Fruit fly (Drosophila melanogaster) whole organism, prepupa: ENCODE measurements around the gene CG4267.

Source experiments
- Blimp-1 ChIP-seq: fragments of 200-800 bp; sonication (Bioruptor generic); optimal IDR thresholded peaks from 3 replicates; lab custom pipeline; 2017; ENCODE audit warnings: missing biosample characterization, missing genetic modification characterization, mild to moderate bottlenecking, moderate library complexity, missing genetic modification reagents
- CG10631 ChIP-seq: fragments of 200-800 bp; sonication (Bioruptor generic); optimal IDR thresholded peaks from 2 replicates; lab custom pipeline; 2016; ENCODE audit warnings: missing biosample characterization, missing genetic modification characterization
- CG10669 ChIP-seq: fragments of 200-800 bp; sonication (Bioruptor generic); optimal IDR thresholded peaks from 3 replicates; lab custom pipeline; 2018; ENCODE audit warnings: missing biosample characterization, mild to moderate bottlenecking, missing genetic modification characterization, moderate library complexity
- CG11294 ChIP-seq: fragments of 200-800 bp; sonication (Bioruptor generic); IDR thresholded peaks from 2 replicates; pipeline ENCODE4 v1.3.6; 2022; ENCODE audit warnings: missing biosample characterization, missing genetic modification characterization
- CG11762 ChIP-seq: fragments of 200-800 bp; sonication (Bioruptor generic); optimal IDR thresholded peaks from 3 replicates; lab custom pipeline; 2016; ENCODE audit warnings: missing biosample characterization, missing genetic modification characterization; ENCODE audit not compliant: insufficient read depth
- CG11902 ChIP-seq: fragments of 200-800 bp; sonication (Bioruptor generic); optimal IDR thresholded peaks from 3 replicates; lab custom pipeline; 2016; ENCODE audit warnings: missing biosample characterization, missing genetic modification characterization
- CG16779 ChIP-seq: fragments of 200-800 bp; sonication (Bioruptor generic); optimal IDR thresholded peaks from 3 replicates; lab custom pipeline; 2017; ENCODE audit warnings: missing biosample characterization, mild to moderate bottlenecking, missing genetic modification characterization
- CG3032 ChIP-seq: fragments of 200-800 bp; optimal IDR thresholded peaks from 2 replicates; lab custom pipeline; 2019; ENCODE audit warnings: missing biosample characterization, mild to moderate bottlenecking, missing genetic modification characterization, moderate library complexity
- CG31627 ChIP-seq: fragments of 200-800 bp; sonication (Bioruptor generic); optimal IDR thresholded peaks from 3 replicates; lab custom pipeline; 2016; ENCODE audit warnings: missing biosample characterization, missing genetic modification characterization
- CG32006 ChIP-seq: fragments of 200-800 bp; sonication (Bioruptor generic); optimal IDR thresholded peaks from 3 replicates; lab custom pipeline; 2017; ENCODE audit warnings: missing biosample characterization, mild to moderate bottlenecking, missing genetic modification characterization
- CG3919 ChIP-seq: fragments of 200-800 bp; sonication (Bioruptor generic); optimal IDR thresholded peaks from 3 replicates; lab custom pipeline; 2016; ENCODE audit warnings: missing biosample characterization, missing genetic modification characterization
- CG4318 ChIP-seq: fragments of 200-800 bp; sonication (Bioruptor generic); optimal IDR thresholded peaks from 3 replicates; lab custom pipeline; 2017; ENCODE audit warnings: missing biosample characterization, mild to moderate bottlenecking, missing genetic modification characterization
- CG6808 ChIP-seq: fragments of 200-800 bp; sonication (Bioruptor generic); optimal IDR thresholded peaks from 3 replicates; lab custom pipeline; 2017; ENCODE audit warnings: missing biosample characterization, missing genetic modification characterization, mild to moderate bottlenecking, moderate library complexity, missing genetic modification reagents
- CG6854 ChIP-seq: fragments of 200-800 bp; sonication (Bioruptor generic); optimal IDR thresholded peaks from 2 replicates; lab custom pipeline; 2017; ENCODE audit warnings: missing biosample characterization, mild to moderate bottlenecking, missing genetic modification characterization
- CG7368 ChIP-seq: fragments of 200-800 bp; sonication (Bioruptor generic); optimal IDR thresholded peaks from 3 replicates; lab custom pipeline; 2016; ENCODE audit warnings: missing biosample characterization, missing genetic modification characterization
- CG8119 ChIP-seq: fragments of 200-800 bp; sonication (Bioruptor generic); IDR thresholded peaks from 3 replicates; pipeline ENCODE4 v1.3.6; 2022; ENCODE audit warnings: missing biosample characterization, missing genetic modification characterization
- CG8319 ChIP-seq: fragments of 200-800 bp; sonication (Bioruptor generic); optimal IDR thresholded peaks from 3 replicates; lab custom pipeline; 2016; ENCODE audit warnings: missing biosample characterization, missing genetic modification characterization
- CG8632 ChIP-seq: fragments of 200-800 bp; sonication (Bioruptor generic); optimal IDR thresholded peaks from 3 replicates; lab custom pipeline; 2016; ENCODE audit warnings: missing biosample characterization, missing genetic modification characterization
- CG9139 ChIP-seq: fragments of 200-800 bp; sonication (Bioruptor generic); optimal IDR thresholded peaks from 3 replicates; lab custom pipeline; 2017; ENCODE audit warnings: missing biosample characterization, mild to moderate bottlenecking, missing genetic modification characterization
- Eip78C ChIP-seq: fragments of 200-800 bp; sonication (Bioruptor generic); peaks from one replicate; lab custom pipeline; 2016; ENCODE audit warnings: missing biosample characterization, missing genetic modification characterization
- Eip93F ChIP-seq: fragments of 200-800 bp; sonication (Bioruptor generic); optimal IDR thresholded peaks from 2 replicates; lab custom pipeline; 2016; ENCODE audit warnings: missing biosample characterization, mild to moderate bottlenecking, missing genetic modification characterization
- Ets21C ChIP-seq: fragments of 200-800 bp; sonication (Bioruptor generic); optimal IDR thresholded peaks from 3 replicates; lab custom pipeline; 2016; ENCODE audit warnings: missing biosample characterization, missing genetic modification characterization
- Ets96B ChIP-seq: fragments of 200-800 bp; optimal IDR thresholded peaks from 2 replicates; lab custom pipeline; 2019; ENCODE audit warnings: missing biosample characterization, mild to moderate bottlenecking, missing genetic modification characterization, moderate library complexity
- Hr38 ChIP-seq: sonication (Bioruptor generic); optimal IDR thresholded peaks from 2 replicates; lab custom pipeline; 2016; ENCODE audit warnings: missing biosample characterization, missing genetic modification characterization
- Hr39 ChIP-seq: fragments of 200-800 bp; sonication (Bioruptor generic); optimal IDR thresholded peaks from 2 replicates; lab custom pipeline; 2016; ENCODE audit warnings: missing biosample characterization, missing genetic modification characterization
- Hr4 ChIP-seq: fragments of 200-800 bp; sonication (Bioruptor generic); optimal IDR thresholded peaks from 3 replicates; lab custom pipeline; 2016; ENCODE audit warnings: missing biosample characterization, missing genetic modification characterization
- Lpt ChIP-seq: fragments of 200-800 bp; sonication (Bioruptor generic); optimal IDR thresholded peaks from 3 replicates; lab custom pipeline; 2016; ENCODE audit warnings: missing biosample characterization, missing genetic modification characterization
- Met ChIP-seq: fragments of 200-800 bp; sonication (Bioruptor generic); optimal IDR thresholded peaks from 3 replicates; lab custom pipeline; 2016; ENCODE audit warnings: missing biosample characterization, missing genetic modification characterization
- OdsH ChIP-seq: fragments of 200-800 bp; sonication (Bioruptor generic); optimal IDR thresholded peaks from 3 replicates; lab custom pipeline; 2016; ENCODE audit warnings: missing biosample characterization, missing genetic modification characterization
- Smox ChIP-seq: fragments of 200-800 bp; sonication (Bioruptor generic); optimal IDR thresholded peaks from 3 replicates; lab custom pipeline; 2016; ENCODE audit warnings: missing biosample characterization, missing genetic modification characterization
- Sox102F ChIP-seq: fragments of 200-800 bp; sonication (Bioruptor generic); optimal IDR thresholded peaks from 2 replicates; lab custom pipeline; 2016; ENCODE audit warnings: missing biosample characterization, mild to moderate bottlenecking, missing genetic modification characterization
- Sox14 ChIP-seq: fragments of 200-800 bp; sonication (Bioruptor generic); optimal IDR thresholded peaks from 3 replicates; lab custom pipeline; 2016; ENCODE audit warnings: missing biosample characterization, missing genetic modification characterization
- Sox15 ChIP-seq: fragments of 200-800 bp; sonication (Bioruptor generic); optimal IDR thresholded peaks from 3 replicates; lab custom pipeline; 2016; ENCODE audit warnings: missing biosample characterization, missing genetic modification characterization
- acj6 ChIP-seq: fragments of 200-800 bp; sonication (Bioruptor generic); optimal IDR thresholded peaks from 3 replicates; lab custom pipeline; 2016; ENCODE audit warnings: missing biosample characterization, missing genetic modification characterization
- cyc ChIP-seq: fragments of 200-800 bp; sonication (Bioruptor generic); optimal IDR thresholded peaks from 3 replicates; lab custom pipeline; 2016; ENCODE audit warnings: missing biosample characterization, missing genetic modification characterization
- dac ChIP-seq: fragments of 200-800 bp; sonication (Bioruptor generic); optimal IDR thresholded peaks from 2 replicates; lab custom pipeline; 2017; ENCODE audit warnings: missing biosample characterization, mild to moderate bottlenecking, missing genetic modification characterization
- eg ChIP-seq: fragments of 200-800 bp; sonication (Bioruptor generic); IDR thresholded peaks from 3 replicates; pipeline ENCODE4 v1.3.6; 2022; ENCODE audit warnings: missing biosample characterization, missing genetic modification characterization
- esn ChIP-seq: fragments of 200-800 bp; sonication (Bioruptor generic); optimal IDR thresholded peaks from 2 replicates; lab custom pipeline; 2016; ENCODE audit warnings: missing biosample characterization, mild to moderate bottlenecking, missing genetic modification characterization, moderate library complexity
- fd85E ChIP-seq: fragments of 200-800 bp; sonication (Bioruptor generic); optimal IDR thresholded peaks from 3 replicates; lab custom pipeline; 2016; ENCODE audit warnings: missing biosample characterization, missing genetic modification characterization
- lz ChIP-seq: fragments of 200-800 bp; sonication (Bioruptor generic); optimal IDR thresholded peaks from 3 replicates; lab custom pipeline; 2016; ENCODE audit warnings: missing biosample characterization, missing genetic modification characterization
- net ChIP-seq: fragments of 200-800 bp; sonication (Bioruptor generic); optimal IDR thresholded peaks from 3 replicates; lab custom pipeline; 2016; ENCODE audit warnings: missing biosample characterization, missing genetic modification characterization
- pdm3 ChIP-seq: fragments of 200-800 bp; sonication (Bioruptor generic); optimal IDR thresholded peaks from 3 replicates; lab custom pipeline; 2016; ENCODE audit warnings: missing biosample characterization, missing genetic modification characterization
- spab ChIP-seq: fragments of 200-800 bp; sonication (Bioruptor generic); optimal IDR thresholded peaks from 2 replicates; lab custom pipeline; 2017; ENCODE audit warnings: missing biosample characterization, mild to moderate bottlenecking, missing genetic modification characterization, missing genetic modification reagents
- ss ChIP-seq, 2 experiments: fragments of 200-800 bp; sonication (Bioruptor generic); optimal IDR thresholded peaks; 2 replicates in 1 of 2; 3 replicates in 1 of 2; lab custom pipeline; 2017 to 2018; ENCODE audit warnings: mild to moderate bottlenecking in 2 of 2, missing biosample characterization in 2 of 2, missing genetic modification characterization in 2 of 2, moderate library complexity in 1 of 2
- svp ChIP-seq: fragments of 200-800 bp; sonication (Bioruptor generic); peaks from one replicate; lab custom pipeline; 2016; ENCODE audit warnings: missing biosample characterization, missing genetic modification characterization
- topi ChIP-seq: fragments of 200-800 bp; sonication (Bioruptor generic); optimal IDR thresholded peaks from 3 replicates; lab custom pipeline; 2016; ENCODE audit warnings: missing biosample characterization, missing genetic modification characterization
- vri ChIP-seq: fragments of 200-800 bp; sonication (Bioruptor generic); optimal IDR thresholded peaks from 3 replicates; lab custom pipeline; 2016; ENCODE audit warnings: missing biosample characterization, mild to moderate bottlenecking, missing genetic modification characterization

Gene CG4267

DNA sequence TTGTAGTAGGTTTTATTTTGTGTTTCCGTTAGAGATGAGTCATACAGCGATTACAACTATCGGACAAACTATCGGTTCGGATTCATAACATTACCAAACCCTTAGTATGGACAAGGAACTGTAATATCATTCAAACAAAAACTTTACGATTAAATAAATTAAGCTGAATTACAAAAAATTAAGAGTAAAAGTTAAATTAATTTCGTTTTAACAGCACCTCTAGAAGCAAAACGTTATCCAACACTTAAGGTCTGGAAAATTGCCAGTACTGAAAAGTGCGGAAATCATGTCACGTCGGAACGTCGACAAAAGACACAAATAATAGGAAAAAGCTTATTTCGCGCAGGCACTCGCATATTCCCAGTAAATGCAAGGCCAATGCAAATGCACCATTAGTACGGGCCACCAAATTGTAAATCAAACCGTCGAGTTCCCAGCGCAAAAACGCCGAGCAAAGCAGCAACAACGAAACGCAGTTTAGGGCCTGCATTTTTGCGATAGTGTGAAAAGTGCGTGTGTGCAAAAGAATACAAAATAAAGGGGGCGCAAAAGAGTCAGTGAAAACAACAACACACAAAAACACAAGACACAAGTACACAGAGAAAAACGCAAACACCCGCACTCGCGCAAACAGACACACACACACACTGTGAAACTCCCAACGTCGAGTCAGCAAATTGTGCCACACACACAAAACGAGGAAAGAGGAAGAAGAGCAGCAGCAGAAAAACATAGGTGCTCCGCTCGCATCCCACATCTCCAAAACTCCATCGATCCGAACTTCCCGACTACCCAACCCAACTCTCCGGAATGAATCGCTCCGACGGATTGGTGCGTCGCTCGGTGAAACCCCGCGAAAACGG is 15.7 kb upstream of the CG4267 start, which contains the start of the genes CG15387 and sau (continued):
- TF ChIP-seq dac (GFP tag; lab: Kevin White, UChicago) (peak; percentile 54), Smox (GFP tag; lab: Kevin White, UChicago) (peak; percentile 88), CG3032 (tag; lab: Kevin White, UChicago) (peak; percentile 84), Eip93F (GFP tag; lab: Kevin White, UChicago) (peak; percentile 27), Ets96B (peak; percentile 79), lz (peak; percentile 93), Hr39 (peak; percentile 93), CG11902 (GFP tag; lab: Kevin White, UChicago) (peak; percentile 75), cyc (GFP tag; lab: Kevin White, UChicago) (peak; percentile 90), CG31627 (peak; percentile 92), CG10631 (GFP tag; lab: Kevin White, UChicago) (peak; percentile 88)

DNA sequence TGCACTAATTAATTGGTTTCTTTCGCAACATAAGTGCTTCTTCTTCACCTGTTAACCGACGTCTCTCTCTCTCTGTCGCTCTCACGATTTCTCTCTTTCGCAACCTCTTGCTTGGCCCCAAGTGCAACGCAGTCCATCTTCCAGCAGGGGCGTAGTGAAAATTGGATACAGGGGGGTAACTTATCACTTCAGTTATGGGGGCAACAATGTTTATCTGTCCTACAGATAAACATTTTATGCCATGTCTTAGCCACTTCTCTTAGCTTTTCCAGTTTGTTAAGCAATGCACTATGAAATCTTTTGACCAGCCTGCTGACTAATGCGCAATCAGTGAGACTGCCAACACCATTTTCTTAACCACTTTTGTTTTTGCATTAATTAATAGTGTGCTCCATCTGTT is 14.9 kb upstream of the CG4267 start:
- TF ChIP-seq ss (GFP tag; optimal IDR thresholded peaks at IDR 0.05; lab: Kevin White, UChicago) (peak; percentile 29 to 33), pdm3 (GFP tag; lab: Kevin White, UChicago) (peak; percentile 86), acj6 (GFP tag; lab: Kevin White, UChicago) (peak; percentile 78), Ets96B (peak; percentile 67), Lpt (peak; percentile 60), CG11762 (GFP tag; lab: Kevin White, UChicago) (peak; percentile 62), Blimp-1 (GFP tag; lab: Kevin White, UChicago) (peak; percentile 30), Eip93F (GFP tag; lab: Kevin White, UChicago) (no peak), lz (peak; percentile 70), Sox14 (peak; percentile 85), CG8632 (GFP tag; lab: Kevin White, UChicago) (peak; percentile 80), CG11294 (GFP tag; lab: Robert Waterston, UW) (peak; percentile 70), CG8319 (GFP tag; lab: Kevin White, UChicago) (no peak), Ets21C (GFP tag; lab: Kevin White, UChicago) (peak; percentile 68), OdsH (peak; percentile 85), Sox15 (GFP tag; lab: Kevin White, UChicago) (peak; percentile 65), CG16779 (peak; percentile 53), CG10669 (peak; percentile 71), CG10631 (GFP tag; lab: Kevin White, UChicago) (peak; percentile 75), Hr39 (peak; percentile 77), Hr38 (GFP tag; lab: Kevin White, UChicago) (no peak), fd85E (GFP tag; lab: Kevin White, UChicago) (peak; percentile 56), CG6808 (GFP tag; lab: Kevin White, UChicago) (peak; percentile 65), eg (GFP tag; lab: Robert Waterston, UW) (peak; percentile 89), CG3032 (tag; lab: Kevin White, UChicago) (peak; percentile 66), Eip78C (GFP tag; lab: Kevin White, UChicago) (peak; percentile 88), Sox102F (GFP tag; lab: Kevin White, UChicago) (peak; percentile 83), esn (GFP tag; lab: Kevin White, UChicago) (peak; percentile 87), dac (GFP tag; lab: Kevin White, UChicago) (peak; percentile 68), CG9139 (GFP tag; lab: Kevin White, UChicago) (no peak), CG3919 (peak; percentile 86), Met (peak; percentile 81), CG4318 (GFP tag; lab: Kevin White, UChicago) (no peak), CG8119 (GFP tag; lab: Robert Waterston, UW) (peak; percentile 81), svp (peak; percentile 94), spab (GFP tag; lab: Kevin White, UChicago) (peak; percentile 58), topi (GFP tag; lab: Kevin White, UChicago) (peak; percentile 76), CG7368 (peak; percentile 83), CG6854 (GFP tag; lab: Kevin White, UChicago) (peak; percentile 30), vri (GFP tag; lab: Kevin White, UChicago) (peak; percentile 65), Hr4 (GFP tag; lab: Kevin White, UChicago) (peak; percentile 87), CG32006 (GFP tag; lab: Kevin White, UChicago) (peak; percentile 80), net (GFP tag; lab: Kevin White, UChicago) (peak; percentile 88)
